Worm (Caenorhabditis elegans) whole organism, L1 larva: ENCODE data around the gene hsb-1.

Experiments used
- C16A3.4 ChIP-seq: fragments of 150-350 bp; optimal IDR thresholded peaks from 2 replicates; lab custom pipeline; 2014; ENCODE audit warnings: missing biosample characterization, missing genetic modification characterization
- F16B12.6 ChIP-seq: fragments of 150-350 bp; optimal IDR thresholded peaks from 2 replicates; lab custom pipeline; 2014; ENCODE audit warnings: missing biosample characterization, missing genetic modification characterization
- aly-2 ChIP-seq: fragments of 150-350 bp; optimal IDR thresholded peaks from 2 replicates; lab custom pipeline; 2014; ENCODE audit warnings: missing biosample characterization, missing genetic modification characterization
- blmp-1 ChIP-seq: fragments of 150-350 bp; optimal IDR thresholded peaks from 2 replicates; lab custom pipeline; 2014; ENCODE audit warnings: missing biosample characterization, missing genetic modification characterization
- ceh-63 ChIP-seq: fragments of 200-800 bp; sonication (Bioruptor generic); optimal IDR thresholded peaks from 2 replicates; lab custom pipeline; 2018; ENCODE audit warnings: mild to moderate bottlenecking, missing genetic modification characterization, missing compliant biosample characterization
- ceh-8 ChIP-seq: fragments of 200-800 bp; sonication (Bioruptor generic); optimal IDR thresholded peaks from 2 replicates; lab custom pipeline; 2018; ENCODE audit warnings: mild to moderate bottlenecking, missing genetic modification characterization, moderate library complexity, missing compliant biosample characterization
- ceh-82 ChIP-seq, 3 experiments: fragments of 150-350 bp in 1 of 3; sonication (generic microtip) in 2 of 3; optimal IDR thresholded peaks; 2 replicates each; lab custom pipeline; 2014 to 2017; ENCODE audit warnings: missing biosample characterization in 3 of 3, missing genetic modification characterization in 3 of 3
- ceh-90 ChIP-seq: sonication (generic microtip); optimal IDR thresholded peaks from 2 replicates; lab custom pipeline; 2016; ENCODE audit warnings: missing genetic modification characterization, missing compliant biosample characterization
- dpl-1 ChIP-seq, 3 experiments: fragments of 150-350 bp in 2 of 3; sonication (generic microtip) in 1 of 3; optimal IDR thresholded peaks; 2 replicates each; lab custom pipeline; 2014 to 2017; ENCODE audit warnings: missing biosample characterization in 3 of 3, missing genetic modification characterization in 3 of 3, missing genetic modification reagents in 3 of 3
- dsc-1 ChIP-seq: sonication (generic microtip); optimal IDR thresholded peaks from 2 replicates; lab custom pipeline; 2016; ENCODE audit warnings: mild to moderate bottlenecking, missing genetic modification characterization, missing compliant biosample characterization
- efl-1 ChIP-seq, 4 experiments: fragments of 150-350 bp; optimal IDR thresholded peaks in 3 of 4; peaks in 1 of 4; 1 replicate in 1 of 4; 2 replicates in 3 of 4; lab custom pipeline; 2014; ENCODE audit warnings: missing biosample characterization in 2 of 4, missing genetic modification characterization in 2 of 4, missing genetic modification reagents in 2 of 4
- efl-3 ChIP-seq: fragments of 200-800 bp; sonication (Bioruptor generic); optimal IDR thresholded peaks from 2 replicates; lab custom pipeline; 2018; ENCODE audit warnings: mild to moderate bottlenecking, missing genetic modification characterization, missing compliant biosample characterization
- elt-3 ChIP-seq, 6 experiments: fragments of 150-350 bp in 1 of 6; sonication (generic microtip); optimal IDR thresholded peaks; 2 replicates each; lab custom pipeline; 2017 to 2018; ENCODE audit warnings: missing biosample characterization in 6 of 6, missing genetic modification characterization in 6 of 6, inconsistent platforms in 1 of 6
- fkh-10 ChIP-seq: sonication (generic microtip); optimal IDR thresholded peaks from 2 replicates; lab custom pipeline; 2017; ENCODE audit warnings: missing biosample characterization, missing genetic modification reagents, missing genetic modification characterization
- fkh-4 ChIP-seq: sonication (generic microtip); optimal IDR thresholded peaks from 2 replicates; lab custom pipeline; 2016; ENCODE audit warnings: missing compliant biosample characterization, missing genetic modification characterization, borderline replicate concordance
- fos-1 ChIP-seq: fragments of 150-350 bp; optimal IDR thresholded peaks from 2 replicates; lab custom pipeline; 2014; ENCODE audit warnings: missing biosample characterization, missing genetic modification characterization
- grh-1 ChIP-seq: fragments of 200-800 bp; sonication (Bioruptor generic); IDR thresholded peaks from 2 replicates; pipeline ENCODE4 v1.3.6; 2022; ENCODE audit warnings: missing genetic modification reagents, missing genetic modification characterization, missing compliant biosample characterization
- hlh-17 ChIP-seq: fragments of 200-800 bp; sonication (Bioruptor generic); optimal IDR thresholded peaks from 2 replicates; lab custom pipeline; 2018; ENCODE audit warnings: missing genetic modification characterization, mild to moderate bottlenecking, missing compliant biosample characterization, moderate library complexity, borderline replicate concordance
- hpl-2 ChIP-seq: fragments of 150-350 bp; optimal IDR thresholded peaks from 2 replicates; lab custom pipeline; 2014; ENCODE audit warnings: missing biosample characterization, missing genetic modification reagents, missing genetic modification characterization
- irx-1 ChIP-seq: sonication (generic microtip); optimal IDR thresholded peaks from 2 replicates; lab custom pipeline; 2016; ENCODE audit warnings: missing genetic modification characterization, missing compliant biosample characterization
- isw-1 ChIP-seq: fragments of 200-800 bp; sonication (Bioruptor generic); IDR thresholded peaks from 2 replicates; pipeline ENCODE4 v1.3.6; 2022; ENCODE audit warnings: missing genetic modification characterization, missing compliant biosample characterization
- lin-13 ChIP-seq: fragments of 150-350 bp; optimal IDR thresholded peaks from 2 replicates; lab custom pipeline; 2014; ENCODE audit warnings: missing biosample characterization, missing genetic modification reagents, missing genetic modification characterization
- lin-14 ChIP-seq: fragments of 200-800 bp; sonication (Bioruptor generic); optimal IDR thresholded peaks from 2 replicates; lab custom pipeline; 2018; ENCODE audit warnings: mild to moderate bottlenecking, missing genetic modification characterization, moderate library complexity, missing compliant biosample characterization
- lin-35 ChIP-seq, 2 experiments: fragments of 150-350 bp; optimal IDR thresholded peaks; 2 replicates each; lab custom pipeline; 2014; ENCODE audit warnings: missing biosample characterization in 2 of 2, missing genetic modification characterization in 2 of 2, missing genetic modification reagents in 2 of 2
- lsy-2 ChIP-seq, 2 experiments: fragments of 150-350 bp; optimal IDR thresholded peaks; 2 replicates each; lab custom pipeline; 2014; ENCODE audit warnings: missing biosample characterization in 2 of 2, missing genetic modification characterization in 2 of 2
- mdl-1 ChIP-seq, 2 experiments: fragments of 150-350 bp; optimal IDR thresholded peaks; 2 replicates each; lab custom pipeline; 2014 to 2017; ENCODE audit warnings: missing biosample characterization in 2 of 2, missing genetic modification characterization in 2 of 2, inconsistent platforms in 1 of 2
- nhr-11 ChIP-seq: fragments of 150-350 bp; optimal IDR thresholded peaks from 2 replicates; lab custom pipeline; 2014; ENCODE audit warnings: missing biosample characterization, missing genetic modification characterization
- nhr-19 ChIP-seq: fragments of 200-800 bp; sonication (Bioruptor generic); conservative IDR thresholded peaks from 2 replicates; pipeline ENCODE4 v1.3.6; 2022; ENCODE audit warnings: missing genetic modification characterization, missing compliant biosample characterization
- nhr-20 ChIP-seq: sonication (generic microtip); optimal IDR thresholded peaks from 2 replicates; lab custom pipeline; 2016; ENCODE audit warnings: mild to moderate bottlenecking, missing genetic modification characterization, missing compliant biosample characterization
- nhr-237 ChIP-seq: fragments of 150-350 bp; optimal IDR thresholded peaks from 2 replicates; lab custom pipeline; 2014; ENCODE audit warnings: missing biosample characterization, missing genetic modification characterization
- nhr-28 ChIP-seq: fragments of 150-350 bp; optimal IDR thresholded peaks from 2 replicates; lab custom pipeline; 2014; ENCODE audit warnings: missing biosample characterization, missing genetic modification characterization
- nhr-47 ChIP-seq: sonication (generic microtip); optimal IDR thresholded peaks from 2 replicates; lab custom pipeline; 2016; ENCODE audit warnings: mild to moderate bottlenecking, missing genetic modification characterization, moderate library complexity, missing compliant biosample characterization
- nhr-71 ChIP-seq: sonication (generic microtip); optimal IDR thresholded peaks from 2 replicates; lab custom pipeline; 2016; ENCODE audit warnings: mild to moderate bottlenecking, missing genetic modification characterization, moderate library complexity, missing compliant biosample characterization
- nhr-77 ChIP-seq: fragments of 150-350 bp; optimal IDR thresholded peaks from 2 replicates; lab custom pipeline; 2014; ENCODE audit warnings: missing biosample characterization, missing genetic modification characterization
- nhr-84 ChIP-seq: sonication (generic microtip); optimal IDR thresholded peaks from 2 replicates; lab custom pipeline; 2017; ENCODE audit warnings: missing biosample characterization, missing genetic modification characterization
- nhr-85 ChIP-seq: sonication (generic microtip); peaks from one replicate; lab custom pipeline; 2016; ENCODE audit warnings: missing genetic modification characterization, inconsistent platforms, missing compliant biosample characterization
- nhr-90 ChIP-seq: sonication (generic microtip); optimal IDR thresholded peaks from 2 replicates; lab custom pipeline; 2016; ENCODE audit warnings: mild to moderate bottlenecking, missing genetic modification characterization, missing compliant biosample characterization; ENCODE audit not compliant: poor library complexity
- pqm-1 ChIP-seq: sonication (generic microtip); optimal IDR thresholded peaks from 3 replicates; lab custom pipeline; 2017; ENCODE audit warnings: missing biosample characterization, missing genetic modification characterization
- rnt-1 ChIP-seq: sonication (generic microtip); optimal IDR thresholded peaks from 2 replicates; lab custom pipeline; 2016; ENCODE audit warnings: mild to moderate bottlenecking, missing genetic modification characterization, moderate library complexity, missing compliant biosample characterization
- snpc-4 ChIP-seq: fragments of 150-350 bp; optimal IDR thresholded peaks from 2 replicates; lab custom pipeline; 2014; ENCODE audit warnings: missing biosample characterization, missing genetic modification characterization
- snu-23 ChIP-seq: sonication (generic microtip); optimal IDR thresholded peaks from 2 replicates; lab custom pipeline; 2016; ENCODE audit warnings: missing genetic modification characterization, missing compliant biosample characterization
- swsn-7 ChIP-seq: sonication (generic microtip); optimal IDR thresholded peaks from 2 replicates; lab custom pipeline; 2016; ENCODE audit warnings: missing genetic modification characterization, missing compliant biosample characterization
- tbx-2 ChIP-seq: sonication (generic microtip); optimal IDR thresholded peaks from 2 replicates; lab custom pipeline; 2016; ENCODE audit warnings: missing genetic modification characterization, missing compliant biosample characterization
- unc-130 ChIP-seq: fragments of 150-350 bp; optimal IDR thresholded peaks from 2 replicates; lab custom pipeline; 2017; ENCODE audit warnings: missing biosample characterization, missing genetic modification characterization, inconsistent platforms
- unc-62 ChIP-seq: fragments of 150-350 bp; optimal IDR thresholded peaks from 2 replicates; lab custom pipeline; 2014; ENCODE audit warnings: missing biosample characterization, missing genetic modification reagents, missing genetic modification characterization
- unc-98 ChIP-seq: fragments of 200-800 bp; sonication (Bioruptor generic); IDR thresholded peaks from 2 replicates; pipeline ENCODE4 v1.3.6; 2022; ENCODE audit warnings: missing genetic modification characterization, missing compliant biosample characterization
- xbp-1 ChIP-seq: sonication (generic microtip); optimal IDR thresholded peaks from 2 replicates; lab custom pipeline; 2016; ENCODE audit warnings: missing genetic modification characterization, missing compliant biosample characterization
- zip-4 ChIP-seq: fragments of 200-800 bp; sonication (Bioruptor generic); optimal IDR thresholded peaks from 2 replicates; lab custom pipeline; 2018; ENCODE audit warnings: mild to moderate bottlenecking, missing genetic modification characterization, moderate library complexity, missing compliant biosample characterization

hsb-1 gene

DNA sequence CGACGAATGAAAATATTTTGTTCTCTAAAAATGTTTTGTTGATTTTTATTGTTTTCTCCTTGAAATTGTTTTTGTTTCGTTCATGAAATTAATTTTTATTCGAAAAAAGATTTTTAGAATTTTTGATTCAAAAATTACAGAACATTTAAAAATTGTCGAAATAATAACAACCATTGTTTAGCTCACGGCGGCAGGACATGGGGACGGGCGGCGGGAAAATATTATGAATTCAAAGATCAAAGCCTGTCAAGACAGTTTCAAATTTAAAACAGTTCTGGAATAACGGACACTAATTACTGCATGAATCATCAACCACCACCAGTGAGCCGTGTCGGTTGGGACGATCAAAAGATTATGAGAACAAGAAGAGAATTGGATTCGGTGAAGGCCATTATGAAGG, 6.5 kb downstream of the hsb-1 start, which contains the start of gene snb-7:
snb-7 (plus strand) TSS at position 301 of the 400 bp plus-strand sequence.
- TF ChIP-seq rnt-1 (tag; lab: Kevin White, UChicago), result no peak
- TF ChIP-seq lin-35 (GFP tag; optimal IDR thresholded peaks at IDR 0.05; lab: Kevin White, UChicago), result no peak
- no peak for TF ChIP-seq unc-98
- no peak for TF ChIP-seq zip-4
- no peak for TF ChIP-seq hlh-17 (GFP tag; lab: Kevin White, UChicago)
- no peak for TF ChIP-seq nhr-20 (tag; lab: Kevin White, UChicago)
- TF ChIP-seq fkh-4, result no peak
- TF ChIP-seq F16B12.6 (tag; lab: Kevin White, UChicago), result no peak
- TF ChIP-seq swsn-7 (tag; lab: Kevin White, UChicago), result no peak
- no peak for TF ChIP-seq fos-1 (tag; lab: Kevin White, UChicago)
- TF ChIP-seq ceh-63 (GFP tag; lab: Kevin White, UChicago), result no peak
- TF ChIP-seq efl-1 (optimal IDR thresholded peaks at IDR 0.05; lab: Kevin White, UChicago), result no peak
- TF ChIP-seq efl-1 (GFP tag; optimal IDR thresholded peaks at IDR 0.05 in 1 of 2; lab: Kevin White, UChicago), result no peak
- no peak for TF ChIP-seq C16A3.4 (tag; lab: Kevin White, UChicago)
- no peak for TF ChIP-seq nhr-47 (tag; lab: Kevin White, UChicago)

- TF ChIP-seq nhr-28 (tag; lab: Kevin White, UChicago) (no peak), blmp-1 (tag; lab: Kevin White, UChicago) (peak; percentile 58), unc-62 (GFP tag; lab: Kevin White, UChicago) (no peak), xbp-1 (tag; lab: Kevin White, UChicago) (peak; percentile 62), isw-1 (GFP tag; lab: Robert Waterston, UW) (peak; percentile 47), fkh-10 (GFP tag; lab: Kevin White, UChicago) (no peak), rnt-1 (tag; lab: Kevin White, UChicago) (peak; percentile 73), nhr-77 (tag; lab: Kevin White, UChicago) (peak; percentile 18), mdl-1 (tag; optimal IDR thresholded peaks at IDR 0.05; lab: Kevin White, UChicago) (peak in 1 of 2 experiments; percentile 47), hpl-2 (GFP tag; lab: Kevin White, UChicago) (no peak), aly-2 (tag; lab: Kevin White, UChicago) (peak; percentile 55), tbx-2 (tag; lab: Kevin White, UChicago) (peak; percentile 62), C16A3.4 (tag; lab: Kevin White, UChicago) (peak; percentile 58), snu-23 (GFP tag; lab: Kevin White, UChicago) (peak; percentile 75), ceh-82 (tag; optimal IDR thresholded peaks at IDR 0.05; lab: Kevin White, UChicago) (peak; percentile 64 to 74 (median 74)), hlh-17 (GFP tag; lab: Kevin White, UChicago) (no peak), unc-130 (tag; lab: Kevin White, UChicago) (peak; percentile 15), irx-1 (peak; percentile 56), nhr-11 (tag; lab: Kevin White, UChicago) (peak; percentile 5), swsn-7 (tag; lab: Kevin White, UChicago) (peak; percentile 72), elt-3 (tag; optimal IDR thresholded peaks at IDR 0.05; lab: Kevin White, UChicago) (peak in 2 of 6 experiments; percentile 26 to 43), lin-13 (GFP tag; lab: Kevin White, UChicago) (peak; percentile 69), F16B12.6 (tag; lab: Kevin White, UChicago) (peak; percentile 97), nhr-90 (tag; lab: Kevin White, UChicago) (peak; percentile 70), grh-1 (GFP tag; lab: Robert Waterston, UW) (no peak), unc-98 (no peak), ceh-90 (tag; lab: Kevin White, UChicago) (peak; percentile 47), lin-14 (peak; percentile 71), pqm-1 (no peak), nhr-20 (tag; lab: Kevin White, UChicago) (peak; percentile 65), nhr-85 (tag; lab: Kevin White, UChicago) (peak; percentile 84), nhr-71 (tag; lab: Kevin White, UChicago) (peak; percentile 81), dpl-1 (GFP tag; optimal IDR thresholded peaks at IDR 0.05; lab: Kevin White, UChicago) (peak; percentile 98 to 99 (median 98)), nhr-237 (tag; lab: Kevin White, UChicago) (peak; percentile 5), lin-35 (GFP tag; optimal IDR thresholded peaks at IDR 0.05; lab: Kevin White, UChicago) (peak; percentile 99), dsc-1 (tag; lab: Kevin White, UChicago) (peak; percentile 61), lsy-2 (tag; optimal IDR thresholded peaks at IDR 0.05; lab: Kevin White, UChicago) (peak; percentile 86 to 87), nhr-19 (GFP tag; lab: Robert Waterston, UW) (peak; percentile 66), snpc-4 (tag; lab: Kevin White, UChicago) (peak; percentile 30), efl-3 (GFP tag; lab: Kevin White, UChicago) (no peak), nhr-84 (tag; lab: Kevin White, UChicago) (no peak), ceh-8 (GFP tag; lab: Kevin White, UChicago) (no peak)
Observed at ce11 chrIV:12558925-12559450, 8.0 kb downstream of the hsb-1 start, which contains the start of the genes ZK795.2 and ZK795.3. ZK795.2 (minus strand) TSS chrIV:12558975. ZK795.3 (plus strand) TSS chrIV:12559365.
